Worm (Caenorhabditis elegans) whole organism, mixed stage, embryonic: ENCODE data around the gene nep-4.

Source experiments
- ceh-39 ChIP-seq: fragments of 150-350 bp; optimal IDR thresholded peaks from 2 replicates; lab custom pipeline; 2014; ENCODE audit warnings: missing biosample characterization, missing genetic modification characterization
- ceh-43 ChIP-seq: fragments of 200-800 bp; sonication (Bioruptor generic); optimal IDR thresholded peaks from 2 replicates; lab custom pipeline; 2018; ENCODE audit warnings: mild to moderate bottlenecking, missing genetic modification characterization, moderate library complexity, missing compliant biosample characterization
- elt-1 ChIP-seq: sonication (generic microtip); optimal IDR thresholded peaks from 2 replicates; lab custom pipeline; 2017; ENCODE audit warnings: missing genetic modification characterization, mild to moderate bottlenecking, missing compliant biosample characterization, antibody characterized with exemption, moderate library complexity, borderline replicate concordance; ENCODE audit not compliant: insufficient read depth
- mep-1 ChIP-seq: fragments of 150-350 bp; optimal IDR thresholded peaks from 2 replicates; lab custom pipeline; 2017; ENCODE audit warnings: missing biosample characterization, missing genetic modification reagents, missing genetic modification characterization, inconsistent platforms
- nhr-28 ChIP-seq: fragments of 150-350 bp; optimal IDR thresholded peaks from 2 replicates; lab custom pipeline; 2014; ENCODE audit warnings: missing biosample characterization, missing genetic modification characterization
- pha-4 ChIP-seq: fragments of 150-350 bp; optimal IDR thresholded peaks from 2 replicates; lab custom pipeline; 2018; ENCODE audit warnings: missing biosample characterization, missing genetic modification reagents, missing genetic modification characterization
- snpc-4 ChIP-seq: fragments of 150-350 bp; optimal IDR thresholded peaks from 2 replicates; lab custom pipeline; 2014; ENCODE audit warnings: missing biosample characterization, missing genetic modification characterization
- sptf-1 ChIP-seq: sonication (generic microtip); optimal IDR thresholded peaks from 2 replicates; lab custom pipeline; 2017; ENCODE audit warnings: mild to moderate bottlenecking, missing genetic modification characterization, moderate library complexity, missing compliant biosample characterization

- TF ChIP-seq snpc-4 (tag; lab: Kevin White, UChicago) (no peak), sptf-1 (tag; lab: Kevin White, UChicago) (no peak), elt-1 (no peak), mep-1 (tag; lab: Kevin White, UChicago) (no peak), ceh-43 (GFP tag; lab: Kevin White, UChicago) (no peak), ceh-39 (tag; lab: Kevin White, UChicago) (no peak), pha-4 (tag; lab: Kevin White, UChicago) (no peak), nhr-28 (tag; lab: Kevin White, UChicago) (no peak)
Measured at ce11 chrX:6884439-6884838, 21.2 kb upstream of the nep-4 start.
